Fruit fly (Drosophila melanogaster): ENCODE data around the gene mthl14.

mthl14 gene

DNA sequence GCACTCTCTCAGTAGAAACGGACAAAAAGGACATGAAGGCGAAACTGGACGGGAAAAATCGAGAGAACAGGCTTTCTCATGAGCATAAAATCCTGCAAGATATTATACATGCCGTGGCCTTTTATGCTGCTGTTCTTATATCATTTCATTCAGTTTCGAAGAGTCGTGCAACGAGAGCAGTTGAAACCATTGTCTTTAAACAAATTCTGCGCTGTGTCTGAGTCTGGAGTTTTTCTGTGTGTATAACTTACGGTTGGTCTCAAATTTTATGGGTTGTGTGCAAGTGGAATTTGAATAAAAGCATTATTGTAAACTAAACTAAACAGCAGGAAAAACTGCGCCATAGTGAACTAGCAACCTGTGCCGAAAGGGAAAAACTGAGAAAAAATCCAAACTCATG lies 20.3 kb downstream of the mthl14 start:
- no peak for TF ChIP-seq CG17801 (GFP tag; optimal IDR thresholded peaks at IDR 0.05; ENCODE audit: partially characterized antibody)

DNA sequence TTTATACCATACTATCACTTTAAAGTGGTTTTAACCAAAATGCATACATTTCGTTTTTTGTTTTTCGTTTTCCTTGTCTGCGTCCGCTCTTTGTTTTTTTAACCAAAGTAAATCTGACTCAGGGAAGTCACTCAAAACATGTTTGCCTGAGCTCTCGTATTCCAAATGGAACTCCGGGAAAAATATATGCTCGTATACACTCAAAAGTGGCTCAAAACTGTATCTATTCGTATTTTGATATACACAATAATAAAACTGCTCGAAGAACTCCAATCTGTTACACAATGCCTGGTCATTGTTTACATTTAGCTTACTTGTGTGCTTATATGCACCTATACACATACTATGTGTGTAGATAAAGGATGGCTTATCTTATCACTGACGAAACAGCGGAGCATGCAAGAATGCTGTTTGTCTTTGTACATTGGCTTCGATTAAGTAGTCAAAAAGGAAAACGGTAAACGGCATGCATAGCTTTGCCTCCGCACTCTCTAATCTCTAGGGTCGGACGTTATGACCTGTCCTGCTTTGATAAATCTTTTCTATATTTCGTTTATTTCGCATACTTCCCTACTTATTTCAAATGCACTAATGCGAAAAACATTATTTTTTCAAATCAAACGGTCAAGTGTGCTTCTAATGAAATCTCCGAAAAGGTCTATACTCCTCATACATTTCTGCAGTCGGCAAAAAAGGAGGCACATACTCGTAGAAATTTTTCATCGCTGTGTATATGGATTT lies 23.6 kb downstream of the mthl14 start, which contains the start of gene miple2:
Gene miple2 (plus strand): TSS at position 441 of the 741 bp plus-strand sequence.
- no peak for TF ChIP-seq CG17801 (GFP tag; optimal IDR thresholded peaks at IDR 0.05; ENCODE audit: partially characterized antibody)

DNA sequence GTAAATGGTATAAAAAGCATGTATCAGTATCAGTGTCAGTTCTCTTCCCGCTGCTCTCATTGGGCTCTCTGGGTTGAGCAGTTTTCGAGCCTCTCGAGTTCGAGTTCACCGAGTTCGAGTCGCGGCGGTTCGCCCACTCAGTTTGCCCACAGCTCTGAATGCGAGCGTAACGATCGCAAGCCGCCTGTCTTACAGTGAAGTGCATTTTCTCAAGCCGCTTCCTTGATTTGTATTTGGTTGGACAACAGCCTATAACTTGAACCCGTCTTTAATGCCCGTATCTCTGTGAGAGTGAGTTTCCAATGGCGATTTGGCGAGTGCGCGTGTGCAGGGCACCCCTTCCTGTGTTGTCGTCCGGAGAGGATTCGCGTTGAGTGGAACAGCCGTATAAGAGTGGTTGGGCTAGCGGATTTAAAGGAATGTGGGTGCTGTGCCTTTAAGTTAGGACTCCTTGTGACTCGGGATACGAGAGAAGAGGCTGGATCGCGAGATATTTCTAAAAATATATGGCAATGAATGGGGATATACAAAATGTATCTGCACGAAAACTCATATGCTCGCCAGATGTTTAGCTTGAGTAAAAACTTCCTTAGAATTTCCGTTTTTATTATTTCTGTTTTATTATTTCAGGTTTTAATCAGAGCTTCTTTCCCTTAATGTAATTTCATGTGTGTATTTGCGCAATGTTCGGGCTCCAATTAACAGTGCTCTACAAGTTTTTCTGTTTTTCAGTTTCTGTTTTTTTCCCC lies 24.4 kb downstream of the mthl14 start:
- TF ChIP-seq CG17801 (GFP tag; optimal IDR thresholded peaks at IDR 0.05; ENCODE audit: partially characterized antibody) = peak; percentile 44

DNA sequence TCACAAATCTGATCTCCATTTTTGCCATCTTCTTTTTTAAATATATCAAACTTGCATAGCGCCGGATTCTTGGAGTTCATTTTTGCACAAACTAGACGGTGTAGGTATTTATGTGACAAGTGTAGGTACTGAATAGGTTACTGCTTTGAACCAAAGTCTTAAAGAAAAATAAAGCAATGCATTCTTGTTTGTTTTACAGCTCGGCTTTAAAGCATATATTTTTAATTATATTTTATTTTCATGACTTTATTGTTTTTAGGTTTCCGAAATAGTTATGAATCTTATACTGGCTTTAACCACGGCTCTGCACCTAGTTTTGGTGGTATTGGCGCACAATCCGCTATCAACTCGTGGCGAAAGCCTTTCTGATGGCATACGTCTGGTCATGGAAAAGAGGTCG lies 26.0 kb downstream of the mthl14 start, which contains the start of gene CG32845:
Gene CG32845 (minus strand): TSS at position 101 of the 400 bp plus-strand sequence.
- no peak for TF ChIP-seq CG17801 (GFP tag; optimal IDR thresholded peaks at IDR 0.05; ENCODE audit: partially characterized antibody)

DNA sequence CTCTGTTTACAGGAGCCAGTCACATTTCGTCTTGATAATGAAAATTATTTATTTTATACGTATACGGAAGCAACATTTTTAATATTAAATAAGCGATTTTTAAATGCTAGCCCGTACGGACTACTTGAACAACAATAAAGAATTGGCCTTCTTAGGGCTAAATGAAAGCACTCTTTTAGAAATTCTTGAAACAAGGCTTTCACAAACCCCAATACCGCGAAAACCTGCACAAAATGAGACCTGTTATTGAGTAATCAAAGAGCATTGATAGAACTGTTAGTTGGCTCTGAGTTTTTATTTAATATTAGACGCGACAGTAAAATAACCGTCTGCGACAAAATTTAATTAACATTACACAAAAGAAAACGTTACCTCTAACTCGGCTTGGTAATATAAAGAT lies 27.6 kb downstream of the mthl14 start, which contains the start of gene ttm2:
Gene ttm2 (plus strand): TSS at position 301 of the 400 bp plus-strand sequence.
- no peak for TF ChIP-seq CG17801 (GFP tag; optimal IDR thresholded peaks at IDR 0.05; ENCODE audit: partially characterized antibody)

DNA sequence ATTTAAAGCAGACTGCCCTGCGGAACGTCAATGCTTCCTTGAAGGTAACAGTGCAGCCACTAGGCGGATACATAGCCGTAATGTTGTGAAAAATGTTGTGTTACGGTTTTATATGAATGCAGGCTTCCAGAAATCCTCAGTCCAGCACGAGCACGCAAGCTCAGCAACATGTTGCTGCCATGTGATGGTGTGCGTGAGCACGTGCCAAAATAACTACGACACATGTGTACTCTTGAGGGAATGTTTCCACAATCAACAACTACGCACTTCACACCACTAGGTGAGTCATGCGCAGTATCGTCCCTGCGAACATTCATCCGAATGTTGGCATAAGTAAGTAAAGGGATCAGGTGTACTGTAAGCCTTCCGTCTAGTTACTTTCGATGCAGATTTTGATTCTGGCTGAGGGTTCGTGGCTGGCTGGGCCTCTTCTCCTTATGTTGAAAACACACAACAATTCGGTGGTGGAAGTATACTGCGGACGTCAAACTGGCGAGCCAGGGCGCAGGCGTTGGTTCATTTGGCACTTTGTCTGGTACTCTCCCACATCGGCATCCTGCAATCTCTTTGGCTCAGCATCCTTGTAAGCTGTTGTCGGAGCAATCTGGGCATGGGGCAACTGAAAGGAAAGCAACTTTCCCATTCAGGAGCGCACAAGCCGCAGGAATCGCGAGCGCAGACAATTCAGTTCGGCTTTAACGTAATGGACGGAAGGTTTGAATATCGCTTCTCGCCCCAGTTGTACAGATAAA lies 29.6 kb downstream of the mthl14 start, which contains the start of gene RhoGEF3:
Gene RhoGEF3 (plus strand): TSS at position 702 of the 752 bp plus-strand sequence.
- no peak for TF ChIP-seq CG17801 (GFP tag; optimal IDR thresholded peaks at IDR 0.05; ENCODE audit: partially characterized antibody)

DNA sequence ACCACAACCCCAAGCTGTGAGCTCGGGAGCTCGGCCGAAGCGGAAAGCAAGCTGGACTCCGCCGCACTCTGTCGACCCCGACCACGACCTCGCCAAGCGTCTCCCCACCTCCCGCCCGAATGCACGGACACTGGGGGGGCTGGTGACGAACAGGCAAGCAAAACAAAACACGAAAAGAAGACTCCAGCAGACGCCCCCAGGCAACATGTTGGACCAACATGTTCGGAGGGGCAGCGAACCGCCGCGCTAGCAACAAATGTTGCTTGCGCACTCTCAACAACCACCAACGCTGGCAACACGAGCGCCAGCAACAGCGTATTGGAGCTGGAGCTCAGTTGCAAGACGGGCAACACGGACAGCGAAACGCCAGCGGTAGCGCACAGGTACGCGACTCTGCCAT lies 35.0 kb downstream of the mthl14 start:
- no peak for TF ChIP-seq CG17801 (GFP tag; optimal IDR thresholded peaks at IDR 0.05; ENCODE audit: partially characterized antibody)

DNA sequence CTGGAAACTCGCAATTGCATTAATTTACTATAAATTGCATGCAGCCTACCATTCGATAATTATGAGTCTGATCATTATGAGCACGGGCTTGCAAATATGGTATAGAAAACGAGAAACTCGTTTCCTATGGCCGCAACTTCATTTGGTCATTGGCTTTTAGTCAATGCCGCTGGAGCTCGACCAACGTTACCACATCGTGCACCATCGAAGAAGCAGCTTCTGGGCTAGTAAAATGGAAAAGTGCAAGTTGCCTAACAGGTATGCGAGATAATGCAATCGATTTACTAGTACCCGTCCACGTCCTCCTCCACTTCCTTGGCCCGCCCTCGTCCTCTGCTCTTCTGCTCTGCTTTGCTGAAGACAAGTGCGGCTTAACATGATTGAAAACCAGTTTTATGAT lies 37.0 kb downstream of the mthl14 start:
- TF ChIP-seq CG17801 (GFP tag; optimal IDR thresholded peaks at IDR 0.05; ENCODE audit: partially characterized antibody) = no peak

DNA sequence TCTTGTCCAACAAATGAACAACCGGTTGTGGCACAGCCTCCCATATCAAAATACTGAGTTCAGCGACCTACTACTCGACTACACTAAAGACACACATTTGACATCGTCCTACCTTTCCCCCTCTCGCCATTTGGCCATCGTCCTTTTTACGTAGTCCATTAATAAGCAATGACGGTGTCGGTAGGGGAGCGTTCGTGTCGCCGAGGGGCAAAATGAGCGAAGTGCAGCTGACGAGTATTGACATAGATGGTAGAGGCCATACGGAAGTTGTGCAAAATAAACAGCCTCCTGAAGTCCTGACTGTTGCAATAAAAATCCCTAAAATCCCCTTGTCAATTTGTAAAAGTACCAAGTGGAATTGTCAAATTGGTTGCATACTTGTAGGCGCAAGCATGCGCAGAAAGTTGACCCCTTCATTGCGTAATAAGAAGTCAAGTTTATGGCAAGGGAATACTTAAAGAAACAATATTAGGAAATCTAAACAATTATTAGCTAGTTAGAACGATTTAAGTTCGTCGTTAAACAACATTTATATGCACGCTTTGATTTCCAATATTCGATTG lies 44.4 kb downstream of the mthl14 start:
- TF ChIP-seq CG17801 (GFP tag; optimal IDR thresholded peaks at IDR 0.05; ENCODE audit: partially characterized antibody) = no peak

DNA sequence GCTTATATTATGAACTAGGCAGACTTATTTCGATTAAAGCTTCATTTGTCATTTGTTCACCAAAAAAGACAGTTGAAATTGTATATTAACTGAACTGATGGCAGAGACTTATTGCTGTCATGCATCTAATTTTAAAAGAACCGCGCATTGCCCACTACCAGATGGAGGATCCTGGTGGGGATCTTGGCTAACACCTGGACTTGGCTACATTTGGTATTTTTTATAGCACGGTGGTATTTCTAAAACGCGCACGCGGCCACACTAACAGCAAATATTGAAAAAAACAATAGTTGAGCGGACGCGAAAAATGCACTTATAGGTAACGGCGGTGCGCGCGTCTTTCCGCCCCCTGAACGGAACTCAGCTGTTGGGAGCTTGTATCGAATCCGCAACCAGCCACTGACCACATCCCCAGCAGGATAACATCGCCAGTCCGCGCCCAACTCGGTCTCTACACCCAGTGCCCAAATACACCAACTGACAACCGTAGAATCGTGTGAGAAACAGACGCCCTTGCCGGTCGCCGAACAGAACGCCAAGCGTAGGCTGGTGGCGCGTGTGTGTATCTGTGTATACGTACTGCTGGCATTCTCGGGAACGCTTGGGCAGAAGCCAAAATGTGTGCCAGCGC lies 45.0 kb downstream of the mthl14 start:
- TF ChIP-seq CG17801 (GFP tag; optimal IDR thresholded peaks at IDR 0.05; ENCODE audit: partially characterized antibody) = peak; percentile 69

DNA sequence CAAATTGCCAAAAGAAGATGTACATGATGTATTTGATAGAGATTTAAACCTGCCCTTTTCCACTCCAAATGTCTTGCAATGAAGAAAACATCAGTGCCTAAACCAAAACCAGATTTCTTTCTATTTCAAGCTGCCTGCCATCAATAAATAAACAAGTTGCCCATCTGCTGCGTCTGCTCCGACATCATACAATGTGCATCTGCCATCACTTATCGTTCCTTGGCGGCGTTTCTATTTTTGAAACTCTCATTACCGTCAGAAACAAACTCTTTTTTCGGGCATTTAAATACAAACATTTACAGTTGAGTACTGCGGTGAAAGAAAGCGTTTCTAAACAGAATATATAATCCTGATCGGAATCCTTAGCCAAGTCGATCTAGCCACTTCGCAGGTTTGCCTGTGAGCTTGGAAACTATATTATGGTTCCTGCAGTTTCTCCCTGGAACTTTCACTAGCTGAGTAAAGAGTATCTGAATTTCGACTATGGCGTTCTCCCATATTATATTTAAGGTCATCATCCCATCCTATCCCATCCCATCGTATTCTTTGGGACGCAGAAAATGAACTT lies 47.6 kb downstream of the mthl14 start:
- no peak for TF ChIP-seq CG17801 (GFP tag; optimal IDR thresholded peaks at IDR 0.05; ENCODE audit: partially characterized antibody)

DNA sequence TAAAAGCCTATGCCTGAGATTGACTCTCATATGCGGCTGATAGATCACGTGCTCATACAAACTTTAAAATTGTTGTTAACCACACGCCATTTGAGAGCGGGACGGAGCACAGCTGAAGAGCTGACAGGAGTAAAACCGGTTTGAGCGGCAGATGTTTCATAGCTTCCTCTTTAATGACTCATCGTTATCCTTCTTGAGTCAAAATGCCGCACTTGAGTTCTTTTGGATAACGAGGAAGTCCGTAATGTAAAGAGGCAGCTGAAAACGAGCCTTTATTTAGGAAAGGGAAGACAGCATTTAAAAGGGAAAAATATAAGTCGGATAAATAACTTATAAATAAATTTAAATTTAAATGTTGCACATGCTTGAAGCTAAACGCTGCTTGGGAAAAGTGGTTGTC lies 49.9 kb downstream of the mthl14 start:
- TF ChIP-seq CG17801 (GFP tag; optimal IDR thresholded peaks at IDR 0.05; ENCODE audit: partially characterized antibody) = no peak

DNA sequence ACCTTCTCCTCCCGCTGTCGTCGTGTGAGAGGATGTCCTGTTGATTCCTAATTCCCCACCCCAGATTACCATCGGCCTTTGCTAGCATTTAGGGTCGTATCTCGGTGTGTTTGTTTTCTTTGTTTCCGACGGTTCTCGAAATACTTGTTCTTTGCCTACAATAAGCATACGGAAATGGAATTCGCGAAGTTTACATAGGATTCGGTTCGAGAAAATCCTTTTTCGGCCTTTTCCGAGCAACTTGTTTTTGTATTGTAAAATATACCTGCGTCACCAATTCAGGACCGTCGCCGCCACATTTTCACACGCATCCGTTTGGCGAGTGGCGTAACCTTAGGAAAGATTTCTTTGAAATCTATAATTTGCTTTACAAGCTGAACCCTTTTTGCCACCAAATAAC lies 51.2 kb downstream of the mthl14 start:
- no peak for TF ChIP-seq CG17801 (GFP tag; optimal IDR thresholded peaks at IDR 0.05; ENCODE audit: partially characterized antibody)
